Worm (Caenorhabditis elegans): Measurements from ENCODE around the gene srx-59.

DNA sequence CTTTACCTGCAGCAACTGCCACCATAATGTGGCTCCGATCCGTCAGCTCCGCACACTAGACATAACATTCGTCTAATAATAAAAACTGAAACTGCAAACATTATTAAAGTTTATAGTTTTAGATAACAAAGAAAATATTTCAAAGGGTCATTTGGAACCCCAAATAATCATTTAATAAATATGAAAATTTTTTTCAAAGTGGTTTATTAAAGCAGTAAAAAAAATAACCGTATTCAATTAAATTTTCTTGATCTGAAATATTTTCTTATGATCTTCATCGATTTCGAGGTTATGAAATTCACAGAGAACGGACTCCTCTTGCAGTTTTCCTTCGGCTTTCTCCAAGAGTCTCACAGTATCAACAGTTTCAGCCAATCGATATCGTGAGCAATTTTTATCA lies 14.3 kb downstream of the srx-59 start, which contains the start of gene nhr-163:
- no peak for TF ChIP-seq klf-2 (GFP tag; conservative IDR thresholded peaks at IDR 0.05)
- no peak for TF ChIP-seq T22C8.4 (GFP tag; IDR thresholded peaks at IDR 0.05)
- TF ChIP-seq flt-1 (GFP tag; IDR thresholded peaks at IDR 0.05) = no peak
- TF ChIP-seq cog-1 (tag; optimal IDR thresholded peaks at IDR 0.05) = no peak
- no peak for TF ChIP-seq ref-1 (GFP tag; conservative IDR thresholded peaks at IDR 0.05)
- no peak for TF ChIP-seq ztf-29 (GFP tag; IDR thresholded peaks at IDR 0.05)

Data from whole organism, midembryonic.